Fruit fly (Drosophila melanogaster): Measurements from ENCODE around the gene CG7560.

CG7560 gene

dm6 chr3L:11417273-11418040 is 7.5 kb upstream of the CG7560 start (continued):
- TF ChIP-seq Atf3 (GFP tag; optimal IDR thresholded peaks at IDR 0.05) (peak; percentile 49), HmgD (GFP tag; optimal IDR thresholded peaks at IDR 0.05) (no peak), Mes4 (GFP tag; optimal IDR thresholded peaks at IDR 0.05) (peak; percentile 52), CG14965 (GFP tag; optimal IDR thresholded peaks at IDR 0.05; ENCODE audit: borderline replicate concordance) (no peak), CG10366 (GFP tag; IDR thresholded peaks at IDR 0.05) (peak; percentile 84), CG10959 (GFP tag; IDR thresholded peaks at IDR 0.05) (peak; percentile 89), Bteb2 (GFP tag; optimal IDR thresholded peaks at IDR 0.05) (peak; percentile 31), CG15696 (tag; optimal IDR thresholded peaks at IDR 0.05) (peak; percentile 91), CG12744 (GFP tag; optimal IDR thresholded peaks at IDR 0.05) (no peak), Optix (GFP tag; IDR thresholded peaks at IDR 0.05) (peak; percentile 65; the same call in 2 of the 3 replicates), lbe (GFP tag; optimal IDR thresholded peaks at IDR 0.05) (no peak), mld (GFP tag; IDR thresholded peaks at IDR 0.05; ENCODE audit: partially characterized antibody) (no peak), CG12104 (GFP tag; optimal IDR thresholded peaks at IDR 0.05) (peak; percentile 85)

dm6 chr3L:11418041-11418674 is 6.8 kb upstream of the CG7560 start:
- TF ChIP-seq CG4707 (GFP tag; optimal IDR thresholded peaks at IDR 0.05) (peak; percentile 88), Hr3 (GFP tag; optimal IDR thresholded peaks at IDR 0.05) (peak; percentile 94), Dip3 (GFP tag; optimal IDR thresholded peaks at IDR 0.05) (peak; percentile 77), D19B (GFP tag; optimal IDR thresholded peaks at IDR 0.05) (peak; percentile 65), CG18764 (GFP tag; optimal IDR thresholded peaks at IDR 0.05) (peak; percentile 87), D (optimal IDR thresholded peaks at IDR 0.05) (no peak), D (GFP tag; optimal IDR thresholded peaks at IDR 0.05) (peak; percentile 93), tap (tag; optimal IDR thresholded peaks at IDR 0.05) (peak; percentile 96), dysf (GFP tag; IDR thresholded peaks at IDR 0.05) (peak; percentile 96), Optix (GFP tag; IDR thresholded peaks at IDR 0.05) (peak; percentile 99), bsh (GFP tag; optimal IDR thresholded peaks at IDR 0.05) (peak in 1 of 2 experiments; percentile 97), slbo (GFP tag; IDR thresholded peaks at IDR 0.05) (peak; percentile 96), HHEX (GFP tag; optimal IDR thresholded peaks at IDR 0.05) (peak; percentile 90), zfh1 (GFP tag; IDR thresholded peaks at IDR 0.05) (peak; percentile 99), E2f2 (GFP tag; IDR thresholded peaks at IDR 0.05) (peak; percentile 82), CG2129 (GFP tag; IDR thresholded peaks at IDR 0.05; ENCODE audit: partially characterized antibody) (no peak), cwo (GFP tag; optimal IDR thresholded peaks at IDR 0.05) (peak; percentile 84), CG14860 (GFP tag; IDR thresholded peaks at IDR 0.05; ENCODE audit: partially characterized antibody) (no peak), crp (GFP tag; optimal IDR thresholded peaks at IDR 0.05) (peak in 1 of 2 experiments; percentile 56), cas (GFP tag; IDR thresholded peaks at IDR 0.05) (no peak), exex (tag; optimal IDR thresholded peaks at IDR 0.05) (peak; percentile 28), kni (GFP tag; optimal IDR thresholded peaks at IDR 0.05) (peak; percentile 71), CG1529 (GFP tag; optimal IDR thresholded peaks at IDR 0.05) (peak; percentile 94), CG9797 (GFP tag; optimal IDR thresholded peaks at IDR 0.05) (peak; percentile 30), CG13123 (GFP tag; optimal IDR thresholded peaks at IDR 0.05) (peak; percentile 62), CG12071 (GFP tag; optimal IDR thresholded peaks at IDR 0.05) (peak; percentile 84), PHDP (tag; optimal IDR thresholded peaks at IDR 0.05) (peak; percentile 93), CG8359 (GFP tag; optimal IDR thresholded peaks at IDR 0.05; ENCODE audit: borderline replicate concordance) (peak; percentile 91), ato (GFP tag; IDR thresholded peaks at IDR 0.05; ENCODE audit: partially characterized antibody) (no peak), tio (GFP tag; optimal IDR thresholded peaks at IDR 0.05) (peak; percentile 63), CG18599 (GFP tag; optimal IDR thresholded peaks at IDR 0.05) (peak; percentile 89), pita (GFP tag; optimal IDR thresholded peaks at IDR 0.05) (no peak), CG11695 (GFP tag; IDR thresholded peaks at IDR 0.05) (peak; percentile 97), CG10267 (tag; optimal IDR thresholded peaks at IDR 0.05) (peak; percentile 92)
